Fruit fly (Drosophila melanogaster): Measurements from ENCODE around the gene CG11279.

- no peak for TF ChIP-seq CTCF (optimal IDR thresholded peaks at IDR 0.05)
- no peak for TF ChIP-seq CG8478 (optimal IDR thresholded peaks at IDR 0.05)
These were observed 16.0 kb downstream of the CG11279 start, which contains the start of gene CG34429 for dm6 chr3L:13062746-13063145.

Measured in S2 (cell line).